Fruit fly (Drosophila melanogaster) whole organism, pupa: ENCODE results near the gene mRpL38.

ENCODE experiments used
- CG10348 ChIP-seq: fragments of 200-800 bp; sonication (Bioruptor generic); IDR thresholded peaks from 2 replicates; pipeline ENCODE4 v1.3.6; 2022; ENCODE audit warnings: missing biosample characterization, missing genetic modification characterization
- CG12605 ChIP-seq: fragments of 200-800 bp; sonication (Bioruptor generic); IDR thresholded peaks from 2 replicates; pipeline ENCODE4 v1.3.6; 2022; ENCODE audit warnings: missing biosample characterization, missing genetic modification characterization
- CG13204 ChIP-seq: fragments of 200-800 bp; sonication (Bioruptor generic); optimal IDR thresholded peaks from 2 replicates; lab custom pipeline; 2018; ENCODE audit warnings: missing biosample characterization, mild to moderate bottlenecking, missing genetic modification characterization, moderate library complexity
- CG14655 ChIP-seq: fragments of 200-800 bp; sonication (Bioruptor generic); optimal IDR thresholded peaks from 3 replicates; lab custom pipeline; 2017; ENCODE audit warnings: mild to moderate bottlenecking, missing biosample characterization, missing genetic modification reagents, missing genetic modification characterization
- CG15710 ChIP-seq: fragments of 200-800 bp; sonication (Bioruptor generic); optimal IDR thresholded peaks from 2 replicates; lab custom pipeline; 2018; ENCODE audit warnings: missing biosample characterization, mild to moderate bottlenecking, missing genetic modification characterization, moderate library complexity
- CG17806 ChIP-seq: fragments of 200-800 bp; sonication (Bioruptor generic); optimal IDR thresholded peaks from 2 replicates; lab custom pipeline; 2018; ENCODE audit warnings: missing biosample characterization, mild to moderate bottlenecking, missing genetic modification characterization, moderate library complexity
- CG32121 ChIP-seq: fragments of 200-800 bp; sonication (Bioruptor generic); IDR thresholded peaks from 2 replicates; pipeline ENCODE4 v1.3.6; 2022; ENCODE audit warnings: missing biosample characterization, missing genetic modification characterization
- CG34367 ChIP-seq: fragments of 200-800 bp; sonication (Bioruptor generic); optimal IDR thresholded peaks from 2 replicates; lab custom pipeline; 2018; ENCODE audit warnings: missing biosample characterization, mild to moderate bottlenecking, missing genetic modification characterization
- CG4496 ChIP-seq: fragments of 200-800 bp; sonication (Bioruptor generic); IDR thresholded peaks from 3 replicates; pipeline ENCODE4 v1.3.6; 2022; ENCODE audit warnings: missing biosample characterization, missing genetic modification characterization
- CG8159 ChIP-seq: fragments of 200-800 bp; sonication (Bioruptor generic); optimal IDR thresholded peaks from 3 replicates; lab custom pipeline; 2018; ENCODE audit warnings: missing biosample characterization, mild to moderate bottlenecking, missing genetic modification characterization, moderate library complexity
- CG8301 ChIP-seq: fragments of 200-800 bp; sonication (Bioruptor generic); optimal IDR thresholded peaks from 2 replicates; lab custom pipeline; 2018; ENCODE audit warnings: missing biosample characterization, mild to moderate bottlenecking, missing genetic modification characterization
- CG9948 ChIP-seq: fragments of 200-800 bp; sonication (Bioruptor generic); optimal IDR thresholded peaks from 2 replicates; lab custom pipeline; 2018; ENCODE audit warnings: missing biosample characterization, mild to moderate bottlenecking, missing genetic modification characterization, moderate library complexity
- D1 ChIP-seq: fragments of 200-800 bp; sonication (Bioruptor generic); optimal IDR thresholded peaks from 2 replicates; lab custom pipeline; 2018; ENCODE audit warnings: missing biosample characterization, mild to moderate bottlenecking, missing genetic modification characterization, moderate library complexity
- EcR ChIP-seq: fragments of 200-800 bp; sonication (Bioruptor generic); optimal IDR thresholded peaks from 3 replicates; lab custom pipeline; 2019; ENCODE audit warnings: missing biosample characterization, missing genetic modification characterization, mild to moderate bottlenecking, moderate library complexity, missing genetic modification reagents
- Ets98B ChIP-seq: fragments of 200-800 bp; sonication (Bioruptor generic); IDR thresholded peaks from 2 replicates; pipeline ENCODE4 v1.3.6; 2022; ENCODE audit warnings: missing biosample characterization, missing genetic modification characterization
- Pif1A ChIP-seq: fragments of 200-800 bp; sonication (Bioruptor generic); optimal IDR thresholded peaks from 3 replicates; lab custom pipeline; 2016; ENCODE audit warnings: missing biosample characterization, missing genetic modification characterization
- Pif1B ChIP-seq: fragments of 200-800 bp; sonication (Bioruptor generic); optimal IDR thresholded peaks from 3 replicates; lab custom pipeline; 2016; ENCODE audit warnings: missing biosample characterization, missing genetic modification characterization
- Snoo ChIP-seq: fragments of 200-800 bp; sonication (Bioruptor generic); optimal IDR thresholded peaks from 3 replicates; lab custom pipeline; 2017; ENCODE audit warnings: missing biosample characterization, mild to moderate bottlenecking, missing genetic modification characterization, inconsistent platforms
- fd96Ca ChIP-seq: fragments of 200-800 bp; sonication (Bioruptor generic); IDR thresholded peaks from 3 replicates; pipeline ENCODE4 v1.3.6; 2022; ENCODE audit warnings: missing biosample characterization, missing genetic modification characterization
- gl ChIP-seq: fragments of 200-800 bp; sonication (Bioruptor generic); optimal IDR thresholded peaks from 2 replicates; lab custom pipeline; 2018; ENCODE audit warnings: missing biosample characterization, mild to moderate bottlenecking, missing genetic modification characterization
- rn ChIP-seq: fragments of 200-800 bp; sonication (Bioruptor generic); IDR thresholded peaks from 2 replicates; pipeline ENCODE4 v1.3.6; 2022; ENCODE audit warnings: missing biosample characterization, missing genetic modification characterization

The mRpL38 gene

dm6 chrX:14209209-14209781 is 16.8 kb upstream of the mRpL38 start:
- TF ChIP-seq CG34367 (tag; lab: Kevin White, UChicago): no peak
- TF ChIP-seq Snoo (tag; lab: Kevin White, UChicago): no peak
- no peak for TF ChIP-seq CG8159 (tag; lab: Kevin White, UChicago)
- no peak for TF ChIP-seq CG12605
- TF ChIP-seq CG9948 (tag; lab: Kevin White, UChicago): no peak
- TF ChIP-seq CG14655: peak; percentile 2
- TF ChIP-seq EcR (GFP tag; lab: Kevin White, UChicago): no peak

dm6 chrX:14211250-14211944 is 14.7 kb upstream of the mRpL38 start:
- TF ChIP-seq CG13204 (GFP tag; lab: Kevin White, UChicago): no peak
- peak; percentile 9 for TF ChIP-seq CG15710 (tag; lab: Kevin White, UChicago)
- TF ChIP-seq gl (tag; lab: Kevin White, UChicago): no peak
- TF ChIP-seq CG8159 (tag; lab: Kevin White, UChicago): peak; percentile 43
- peak; percentile 30; the same call in 2 of the 3 replicates for TF ChIP-seq CG4496 (GFP tag; lab: Robert Waterston, UW)
- peak; percentile 36 for TF ChIP-seq CG34367 (tag; lab: Kevin White, UChicago)
- no peak for TF ChIP-seq CG17806 (tag; lab: Kevin White, UChicago)
- TF ChIP-seq CG32121 (GFP tag; lab: Robert Waterston, UW): no peak
- peak; percentile 65 for TF ChIP-seq CG14655
- TF ChIP-seq Pif1A: peak; percentile 45
- TF ChIP-seq CG9948 (tag; lab: Kevin White, UChicago): peak; percentile 48
- peak; percentile 48 for TF ChIP-seq CG8301 (tag; lab: Kevin White, UChicago)
- TF ChIP-seq D1 (tag; lab: Kevin White, UChicago): no peak
- TF ChIP-seq Pif1B (GFP tag; lab: Kevin White, UChicago): peak; percentile 49
- TF ChIP-seq CG12605: 0 out of 2 replicates have a peak, but pooled peaks have one; percentile 32
- TF ChIP-seq EcR (GFP tag; lab: Kevin White, UChicago): peak; percentile 32

- TF ChIP-seq Ets98B (GFP tag; lab: Robert Waterston, UW): peak; percentile 9; the same call in 1 of the 2 replicates
- TF ChIP-seq rn (GFP tag; lab: Robert Waterston, UW): no peak
- TF ChIP-seq CG12605: 0 out of 2 replicates have a peak, but pooled peaks have one; percentile 17
- no peak for TF ChIP-seq CG9948 (tag; lab: Kevin White, UChicago)
- TF ChIP-seq CG13204 (GFP tag; lab: Kevin White, UChicago): peak; percentile 21
- no peak for TF ChIP-seq Snoo (tag; lab: Kevin White, UChicago)
- peak; percentile 54 for TF ChIP-seq EcR (GFP tag; lab: Kevin White, UChicago)
These were observed 13.8 kb upstream of the mRpL38 start for dm6 chrX:14212147-14212792.

- TF ChIP-seq CG14655 (peak; percentile 60), CG4496 (GFP tag; lab: Robert Waterston, UW) (peak; percentile 43; the same call in 1 of the 3 replicates), CG8159 (tag; lab: Kevin White, UChicago) (no peak), CG13204 (GFP tag; lab: Kevin White, UChicago) (no peak), rn (GFP tag; lab: Robert Waterston, UW) (no peak), Snoo (tag; lab: Kevin White, UChicago) (no peak), CG34367 (tag; lab: Kevin White, UChicago) (no peak), CG8301 (tag; lab: Kevin White, UChicago) (peak; percentile 44), fd96Ca (GFP tag; lab: Robert Waterston, UW) (peak; percentile 54; the same call in 1 of the 3 replicates), CG9948 (tag; lab: Kevin White, UChicago) (peak; percentile 10), CG15710 (tag; lab: Kevin White, UChicago) (peak; percentile 17), Pif1A (peak; percentile 41), CG17806 (tag; lab: Kevin White, UChicago) (peak; percentile 15), D1 (tag; lab: Kevin White, UChicago) (no peak), CG10348 (GFP tag; lab: Robert Waterston, UW) (no peak), CG12605 (0 out of 2 replicates have a peak, but pooled peaks have one; percentile 30), gl (tag; lab: Kevin White, UChicago) (no peak), Ets98B (GFP tag; lab: Robert Waterston, UW) (peak; percentile 46), EcR (GFP tag; lab: Kevin White, UChicago) (no peak), CG32121 (GFP tag; lab: Robert Waterston, UW) (no peak), Pif1B (GFP tag; lab: Kevin White, UChicago) (no peak)
These were observed 12.5 kb upstream of the mRpL38 start for dm6 chrX:14213509-14214154.
